Worm (Caenorhabditis elegans): ENCODE data around the gene fbxb-44.

DNA sequence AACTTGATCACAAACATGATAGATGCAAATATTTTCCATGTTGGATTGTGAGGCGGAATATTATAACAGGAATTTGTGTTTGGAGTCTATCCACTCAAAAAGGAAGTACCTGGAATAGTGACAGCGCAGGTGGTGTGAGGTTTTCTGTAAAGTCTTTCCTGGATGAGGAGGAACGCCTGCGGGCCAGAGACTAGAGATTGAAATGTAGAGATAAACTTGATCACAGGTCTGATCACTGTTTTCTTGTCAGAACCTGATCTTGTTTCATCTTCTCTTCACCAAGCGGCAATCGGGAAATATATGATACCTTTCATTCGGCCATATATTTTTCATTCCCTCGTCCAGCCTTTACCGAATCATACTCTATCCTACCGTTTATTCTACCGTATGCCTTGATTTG lies 47.6 kb downstream of the fbxb-44 start, which contains the start of gene T07H3.8:
- TF ChIP-seq gei-8 (GFP tag; optimal IDR thresholded peaks at IDR 0.05) (no peak), snpc-4 (tag; optimal IDR thresholded peaks at IDR 0.05) (no peak), R02D3.7 (tag; optimal IDR thresholded peaks at IDR 0.05) (no peak), cey-2 (tag; optimal IDR thresholded peaks at IDR 0.05; ENCODE audit: borderline replicate concordance, insufficient read depth) (no peak)
